Fruit fly (Drosophila melanogaster) whole organism, embryonic: ENCODE results near the gene Mco1.

Source experiments
- CG11456 ChIP-seq: fragments of 200-800 bp; sonication (Bioruptor generic); IDR thresholded peaks from 3 replicates; pipeline ENCODE4 v1.3.6; 2022; ENCODE audit warnings: missing biosample characterization, missing genetic modification characterization
- CG11560 ChIP-seq: fragments of 200-800 bp; sonication (Bioruptor generic); IDR thresholded peaks from 3 replicates; pipeline ENCODE4 v1.3.6; 2022; ENCODE audit warnings: missing biosample characterization, missing genetic modification characterization
- CG11696 ChIP-seq: fragments of 200-800 bp; sonication (Bioruptor generic); IDR thresholded peaks from 2 replicates; pipeline ENCODE4 v1.3.6; 2022; ENCODE audit warnings: missing biosample characterization, missing genetic modification characterization
- CG13296 ChIP-seq: fragments of 200-800 bp; sonication (Bioruptor generic); optimal IDR thresholded peaks from 3 replicates; lab custom pipeline; 2018; ENCODE audit warnings: missing biosample characterization, mild to moderate bottlenecking, missing genetic modification characterization
- CG14441 ChIP-seq: fragments of 200-800 bp; sonication (Bioruptor generic); IDR thresholded peaks from 2 replicates; pipeline ENCODE4 v1.3.6; 2022; ENCODE audit warnings: missing biosample characterization, missing genetic modification characterization
- CG14667 ChIP-seq: fragments of 200-800 bp; sonication (Bioruptor generic); IDR thresholded peaks from 2 replicates; pipeline ENCODE4 v1.3.6; 2022; ENCODE audit warnings: missing biosample characterization, missing genetic modification characterization
- CG17361 ChIP-seq: fragments of 200-800 bp; sonication (Bioruptor generic); IDR thresholded peaks from 3 replicates; pipeline ENCODE4 v1.3.6; 2022; ENCODE audit warnings: missing biosample characterization, missing genetic modification characterization
- CG18262 ChIP-seq: fragments of 200-800 bp; optimal IDR thresholded peaks from 3 replicates; lab custom pipeline; 2019; ENCODE audit warnings: missing biosample characterization, mild to moderate bottlenecking, missing genetic modification characterization, moderate library complexity
- CG30403 ChIP-seq: fragments of 200-800 bp; sonication (Bioruptor generic); optimal IDR thresholded peaks from 3 replicates; lab custom pipeline; 2016; ENCODE audit warnings: missing biosample characterization, missing genetic modification characterization
- CG32772 ChIP-seq: fragments of 200-800 bp; sonication (Bioruptor generic); IDR thresholded peaks from 2 replicates; pipeline ENCODE4 v1.3.6; 2022; ENCODE audit warnings: missing biosample characterization, missing genetic modification characterization
- CG3281 ChIP-seq: fragments of 200-800 bp; sonication (Bioruptor generic); optimal IDR thresholded peaks from 3 replicates; lab custom pipeline; 2017; ENCODE audit warnings: missing biosample characterization, mild to moderate bottlenecking, missing genetic modification characterization
- CG33557 ChIP-seq: fragments of 200-800 bp; sonication (Bioruptor generic); optimal IDR thresholded peaks from 2 replicates; lab custom pipeline; 2019; ENCODE audit warnings: missing biosample characterization, mild to moderate bottlenecking, missing genetic modification characterization, moderate library complexity
- CG3838 ChIP-seq: fragments of 200-800 bp; sonication (Bioruptor generic); optimal IDR thresholded peaks from 3 replicates; lab custom pipeline; 2016; ENCODE audit warnings: missing biosample characterization, missing genetic modification characterization
- CG42726 ChIP-seq: fragments of 200-800 bp; sonication (Bioruptor generic); IDR thresholded peaks from 2 replicates; pipeline ENCODE4 v1.3.6; 2022; ENCODE audit warnings: missing biosample characterization, missing genetic modification characterization; ENCODE audit not compliant: partially characterized antibody
- CG4424 ChIP-seq: fragments of 200-800 bp; sonication (Bioruptor generic); optimal IDR thresholded peaks from 3 replicates; lab custom pipeline; 2016; ENCODE audit warnings: missing biosample characterization, missing genetic modification characterization
- CG4707 ChIP-seq: fragments of 200-800 bp; sonication (Bioruptor generic); optimal IDR thresholded peaks from 2 replicates; lab custom pipeline; 2018; ENCODE audit warnings: missing biosample characterization, mild to moderate bottlenecking, missing genetic modification characterization, moderate library complexity
- CG5245 ChIP-seq: fragments of 200-800 bp; sonication (Bioruptor generic); optimal IDR thresholded peaks from 3 replicates; lab custom pipeline; 2016; ENCODE audit warnings: missing biosample characterization, missing genetic modification characterization
- CG5953 ChIP-seq: fragments of 200-800 bp; sonication (Bioruptor generic); IDR thresholded peaks from 2 replicates; pipeline ENCODE4 v1.3.6; 2022; ENCODE audit warnings: missing biosample characterization, missing genetic modification characterization
- CG6254 ChIP-seq: fragments of 200-800 bp; sonication (Bioruptor generic); optimal IDR thresholded peaks from 3 replicates; lab custom pipeline; 2017; ENCODE audit warnings: mild to moderate bottlenecking, missing biosample characterization, missing genetic modification reagents, missing genetic modification characterization
- CG6689 ChIP-seq: fragments of 200-800 bp; sonication (Bioruptor generic); IDR thresholded peaks from 2 replicates; pipeline ENCODE4 v1.3.6; 2022; ENCODE audit warnings: missing biosample characterization, missing genetic modification characterization
- CG7786 ChIP-seq: fragments of 200-800 bp; sonication (Bioruptor generic); optimal IDR thresholded peaks from 2 replicates; lab custom pipeline; 2016; ENCODE audit warnings: missing biosample characterization, missing genetic modification characterization
- CG9437 ChIP-seq: fragments of 200-800 bp; sonication (Bioruptor generic); optimal IDR thresholded peaks from 2 replicates; lab custom pipeline; 2018; ENCODE audit warnings: missing biosample characterization, mild to moderate bottlenecking, missing genetic modification characterization
- CG9727 ChIP-seq: fragments of 200-800 bp; sonication (Bioruptor generic); optimal IDR thresholded peaks from 3 replicates; lab custom pipeline; 2017; ENCODE audit warnings: missing biosample characterization, mild to moderate bottlenecking, missing genetic modification characterization
- D19A ChIP-seq: fragments of 200-800 bp; optimal IDR thresholded peaks from 3 replicates; lab custom pipeline; 2019; ENCODE audit warnings: missing biosample characterization, mild to moderate bottlenecking, missing genetic modification characterization, moderate library complexity
- Dip2 ChIP-seq: fragments of 200-800 bp; sonication (Bioruptor generic); IDR thresholded peaks from 2 replicates; pipeline ENCODE4 v1.3.6; 2022; ENCODE audit warnings: missing biosample characterization, missing genetic modification characterization
- E2f2 ChIP-seq: fragments of 200-800 bp; sonication (Bioruptor generic); IDR thresholded peaks from 2 replicates; pipeline ENCODE4 v1.3.6; 2022; ENCODE audit warnings: missing biosample characterization, missing genetic modification characterization
- Fer2 ChIP-seq: fragments of 200-800 bp; sonication (Bioruptor generic); optimal IDR thresholded peaks from 2 replicates; lab custom pipeline; 2018; ENCODE audit warnings: missing biosample characterization, mild to moderate bottlenecking, missing genetic modification characterization, moderate library complexity
- Hr51 ChIP-seq, 2 experiments: fragments of 200-800 bp; sonication (Bioruptor generic); optimal IDR thresholded peaks; 2 replicates in 1 of 2; 3 replicates in 1 of 2; lab custom pipeline; 2016 to 2018; ENCODE audit warnings: missing biosample characterization in 2 of 2, missing genetic modification characterization in 2 of 2, mild to moderate bottlenecking in 1 of 2, moderate library complexity in 1 of 2
- Hr78 ChIP-seq, 2 experiments: fragments of 200-800 bp in 1 of 2; fragments of >200 bp in 1 of 2; sonication (Bioruptor generic) in 1 of 2; optimal IDR thresholded peaks; 2 replicates each; lab custom pipeline; 2017 to 2019; ENCODE audit warnings: missing biosample characterization in 2 of 2, missing genetic modification characterization in 2 of 2, mild to moderate bottlenecking in 1 of 2, moderate library complexity in 1 of 2
- Med ChIP-seq: fragments of 200-800 bp; sonication (Bioruptor generic); peaks from one replicate; lab custom pipeline; 2016; ENCODE audit warnings: missing biosample characterization, missing genetic modification characterization, mild to moderate bottlenecking, inconsistent platforms, moderate library complexity
- Oli ChIP-seq: fragments of 200-800 bp; sonication (Bioruptor generic); optimal IDR thresholded peaks from 2 replicates; lab custom pipeline; 2018; ENCODE audit warnings: missing biosample characterization, mild to moderate bottlenecking, missing genetic modification characterization, moderate library complexity
- Sox102F ChIP-seq: fragments of 200-800 bp; sonication (Bioruptor generic); optimal IDR thresholded peaks from 2 replicates; lab custom pipeline; 2018; ENCODE audit warnings: missing biosample characterization, mild to moderate bottlenecking, missing genetic modification characterization, moderate library complexity
- abd-A ChIP-seq: fragments of 200-800 bp; sonication (Bioruptor generic); optimal IDR thresholded peaks from 3 replicates; lab custom pipeline; 2019; ENCODE audit warnings: missing biosample characterization, mild to moderate bottlenecking, missing genetic modification characterization, moderate library complexity
- ac ChIP-seq: fragments of 200-800 bp; sonication (Bioruptor generic); optimal IDR thresholded peaks from 3 replicates; lab custom pipeline; 2017; ENCODE audit warnings: missing biosample characterization, mild to moderate bottlenecking, missing genetic modification characterization
- aop ChIP-seq: fragments of 200-800 bp; sonication (Bioruptor generic); IDR thresholded peaks from 2 replicates; pipeline ENCODE4 v1.3.6; 2022; ENCODE audit warnings: missing biosample characterization, missing genetic modification characterization
- chn ChIP-seq: fragments of 200-800 bp; sonication (Bioruptor generic); optimal IDR thresholded peaks from 2 replicates; lab custom pipeline; 2016; ENCODE audit warnings: missing biosample characterization, missing genetic modification characterization
- crol ChIP-seq: fragments of 200-800 bp; sonication (Bioruptor generic); IDR thresholded peaks from 2 replicates; pipeline ENCODE4 v1.3.6; 2022; ENCODE audit warnings: missing biosample characterization, missing genetic modification characterization
- eve ChIP-seq, 2 experiments: fragments of >200 bp; optimal IDR thresholded peaks; 2 replicates each; lab custom pipeline; 2017; ENCODE audit warnings: missing biosample characterization in 2 of 2, missing genetic modification characterization in 2 of 2
- gem ChIP-seq: fragments of 200-800 bp; sonication (Bioruptor generic); optimal IDR thresholded peaks from 2 replicates; lab custom pipeline; 2019; ENCODE audit warnings: missing biosample characterization, mild to moderate bottlenecking, missing genetic modification characterization, moderate library complexity
- gfzf ChIP-seq: fragments of 200-800 bp; sonication (Bioruptor generic); optimal IDR thresholded peaks from 2 replicates; lab custom pipeline; 2016; ENCODE audit warnings: missing biosample characterization, mild to moderate bottlenecking, missing genetic modification characterization, moderate library complexity
- hkb ChIP-seq, 2 experiments: fragments of 200-800 bp in 1 of 2; fragments of >200 bp in 1 of 2; sonication (Bioruptor generic) in 1 of 2; IDR thresholded peaks in 1 of 2; optimal IDR thresholded peaks in 1 of 2; 2 replicates each; pipeline versions ENCODE4 v1.3.6 to Lab custom; 2017 to 2022; ENCODE audit warnings: missing biosample characterization in 1 of 2, missing genetic modification characterization in 1 of 2
- insv ChIP-seq, 2 experiments: fragments of 200-800 bp; sonication (Bioruptor generic); optimal IDR thresholded peaks; 3 replicates each; lab custom pipeline; 2016 to 2018; ENCODE audit warnings: missing biosample characterization in 2 of 2, missing genetic modification characterization in 2 of 2
- lilli ChIP-seq: fragments of 200-800 bp; sonication (Bioruptor generic); optimal IDR thresholded peaks from 3 replicates; lab custom pipeline; 2016; ENCODE audit warnings: missing biosample characterization, missing genetic modification characterization
- rib ChIP-seq: fragments of 200-800 bp; sonication (Bioruptor generic); IDR thresholded peaks from 2 replicates; pipeline ENCODE4 v1.3.6; 2022; ENCODE audit warnings: missing biosample characterization, missing genetic modification characterization
- row ChIP-seq: fragments of 200-800 bp; sonication (Bioruptor generic); IDR thresholded peaks from 3 replicates; pipeline ENCODE4 v1.3.6; 2022; ENCODE audit warnings: missing biosample characterization, missing genetic modification characterization
- shn ChIP-seq: fragments of 200-800 bp; sonication (Bioruptor generic); optimal IDR thresholded peaks from 3 replicates; lab custom pipeline; 2016; ENCODE audit warnings: missing biosample characterization, missing genetic modification characterization
- sqz ChIP-seq: fragments of 200-800 bp; sonication (Bioruptor generic); optimal IDR thresholded peaks from 3 replicates; lab custom pipeline; 2018; ENCODE audit warnings: missing biosample characterization, mild to moderate bottlenecking, missing genetic modification characterization
- sr ChIP-seq: fragments of 200-800 bp; sonication (Bioruptor generic); IDR thresholded peaks from 3 replicates; pipeline ENCODE4 v1.3.6; 2022; ENCODE audit warnings: missing biosample characterization, missing genetic modification characterization
- tap ChIP-seq: fragments of 200-800 bp; optimal IDR thresholded peaks from 3 replicates; lab custom pipeline; 2019; ENCODE audit warnings: missing biosample characterization, mild to moderate bottlenecking, missing genetic modification characterization, moderate library complexity
- trem ChIP-seq: fragments of 200-800 bp; optimal IDR thresholded peaks from 3 replicates; lab custom pipeline; 2019; ENCODE audit warnings: missing biosample characterization, mild to moderate bottlenecking, missing genetic modification characterization, moderate library complexity
- zf30C ChIP-seq: fragments of 200-800 bp; sonication (Bioruptor generic); optimal IDR thresholded peaks from 3 replicates; lab custom pipeline; 2018; ENCODE audit warnings: missing biosample characterization, mild to moderate bottlenecking, missing genetic modification characterization

Gene Mco1

DNA sequence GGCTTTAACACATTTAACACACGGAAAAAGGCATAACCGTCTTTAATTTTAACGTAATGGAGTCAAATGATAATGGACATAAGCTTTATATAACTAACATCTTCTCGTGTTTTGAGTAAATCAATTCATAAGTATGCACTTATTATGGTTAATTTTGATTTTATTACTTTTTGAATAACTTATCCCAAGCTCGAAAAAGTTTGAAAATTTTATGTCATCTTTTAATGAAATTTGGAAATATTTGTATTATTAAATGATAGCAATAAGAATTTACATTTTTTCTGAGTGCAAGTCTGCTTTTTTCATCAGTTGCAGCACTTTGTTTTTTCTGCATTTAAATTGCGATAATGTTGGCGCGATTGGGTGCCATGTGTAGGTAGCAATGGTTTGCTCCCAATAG lies 31.4 kb downstream of the Mco1 start (continued):
- TF ChIP-seq CG6689 (no peak), lilli (GFP tag; lab: Kevin White, UChicago) (no peak), CG7786 (GFP tag; lab: Kevin White, UChicago) (no peak), CG4424 (GFP tag; lab: Kevin White, UChicago) (no peak), Fer2 (no peak), shn (GFP tag; lab: Kevin White, UChicago) (no peak), trem (tag; lab: Kevin White, UChicago) (no peak), D19A (tag; lab: Kevin White, UChicago) (no peak), CG18262 (tag; lab: Kevin White, UChicago) (peak; percentile 10), CG33557 (GFP tag; lab: Kevin White, UChicago) (no peak), CG9437 (GFP tag; lab: Kevin White, UChicago) (peak; percentile 25), CG32772 (GFP tag; lab: Robert Waterston, UW) (no peak), CG3281 (GFP tag; lab: Kevin White, UChicago) (no peak), CG17361 (peak; percentile 20; the same call in 1 of the 3 replicates), CG4707 (GFP tag; lab: Kevin White, UChicago) (no peak), CG9727 (GFP tag; lab: Kevin White, UChicago) (peak; percentile 3), CG3838 (GFP tag; lab: Kevin White, UChicago) (no peak), CG30403 (peak; percentile 18), gem (tag; lab: Kevin White, UChicago) (peak; percentile 28), tap (tag; lab: Kevin White, UChicago) (no peak), sqz (GFP tag; lab: Kevin White, UChicago) (no peak), abd-A (no peak), sr (GFP tag; lab: Robert Waterston, UW) (no peak), zf30C (GFP tag; lab: Kevin White, UChicago) (no peak), rib (no peak), CG13296 (GFP tag; lab: Kevin White, UChicago) (no peak), aop (GFP tag; lab: Robert Waterston, UW) (no peak), Hr78 (GFP tag; optimal IDR thresholded peaks at IDR 0.05; lab: Kevin White, UChicago) (no peak), eve (GFP tag; optimal IDR thresholded peaks at IDR 0.05; lab: Kevin White, UChicago) (no peak), CG11456 (GFP tag; lab: Robert Waterston, UW) (no peak), chn (no peak), Med (peak; percentile 47), Oli (peak; percentile 33), CG14441 (GFP tag; lab: Robert Waterston, UW) (0 out of 2 replicates have a peak, but pooled peaks have one; percentile 20), Dip2 (GFP tag; lab: Robert Waterston, UW) (no peak), crol (GFP tag; lab: Robert Waterston, UW) (0 out of 2 replicates have a peak, but pooled peaks have one; percentile 4), hkb (optimal IDR thresholded peaks at IDR 0.05; lab: Kevin White, UChicago) (no peak), hkb (GFP tag; IDR thresholded peaks at IDR 0.05; lab: Robert Waterston, UW) (0 out of 2 replicates have a peak, but pooled peaks have one; percentile 14), CG11560 (tag; lab: Robert Waterston, UW) (no peak), CG11696 (GFP tag; lab: Robert Waterston, UW) (0 out of 2 replicates have a peak, but pooled peaks have one; percentile 18), row (GFP tag; lab: Robert Waterston, UW) (0 out of 3 replicates have a peak, but pooled peaks have one; percentile 24), E2f2 (GFP tag; lab: Robert Waterston, UW) (peak; percentile 8; the same call in 1 of the 2 replicates), CG42726 (GFP tag; lab: Robert Waterston, UW) (no peak), CG6254 (GFP tag; lab: Kevin White, UChicago) (no peak), CG14667 (GFP tag; lab: Robert Waterston, UW) (no peak), ac (GFP tag; lab: Kevin White, UChicago) (no peak), gfzf (GFP tag; lab: Kevin White, UChicago) (no peak), Sox102F (GFP tag; lab: Kevin White, UChicago) (peak; percentile 34), Hr51 (GFP tag; optimal IDR thresholded peaks at IDR 0.05; lab: Kevin White, UChicago) (peak in 1 of 2 experiments; percentile 17), insv (GFP tag; optimal IDR thresholded peaks at IDR 0.05; lab: Kevin White, UChicago) (no peak), CG5953 (GFP tag; lab: Robert Waterston, UW) (no peak), CG5245 (GFP tag; lab: Kevin White, UChicago) (no peak)
